Fruit fly (Drosophila melanogaster) whole organism: Measurements from ENCODE around the gene CG12795.

Experiments used
- Dll ChIP-seq: fragments of >200 bp; optimal IDR thresholded peaks from 2 replicates; lab custom pipeline; 2017
- pan ChIP-seq: fragments of >200 bp; optimal IDR thresholded peaks from 2 replicates; lab custom pipeline; 2017
- psq ChIP-seq: fragments of >200 bp; optimal IDR thresholded peaks from 2 replicates; lab custom pipeline; 2017

DNA sequence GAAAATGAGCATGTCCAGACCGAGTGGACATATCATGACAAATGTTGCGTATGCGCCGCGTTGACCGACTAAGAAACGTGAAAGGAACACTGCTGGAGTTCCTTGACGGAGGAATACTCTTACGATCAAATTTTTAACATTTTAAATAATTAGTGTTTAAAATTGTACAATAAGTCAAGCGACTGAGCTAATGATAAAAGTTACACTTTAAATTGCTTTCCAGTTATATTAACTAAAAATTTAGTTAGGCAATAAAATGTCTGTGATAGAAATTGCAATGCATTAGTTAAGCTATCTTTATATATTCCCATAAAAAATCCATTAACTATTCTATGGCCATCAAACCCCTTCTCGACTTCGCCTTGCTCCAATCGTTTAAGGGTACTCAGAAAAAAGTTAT is 32.5 kb downstream of the CG12795 start:
- TF ChIP-seq Dll = no peak
- no peak for TF ChIP-seq psq
- no peak for TF ChIP-seq pan (lab: Kevin White, UChicago)
